Fruit fly (Drosophila melanogaster): Measurements from ENCODE around the gene CG13901.
A peak's percentile ranks its signal among the peaks of the same experiment; 100 is the strongest.

The CG13901 gene

dm6 chr3L:819297-819886 is 18.2 kb downstream of the CG13901 start (continued):
- peak; percentile 84 for TF ChIP-seq slp2 (GFP tag; optimal IDR thresholded peaks at IDR 0.05)
- TF ChIP-seq CG11456 (GFP tag; IDR thresholded peaks at IDR 0.05), result peak; percentile 94
- peak; percentile 91 for TF ChIP-seq CG12219 (GFP tag; optimal IDR thresholded peaks at IDR 0.05)
- no peak for TF ChIP-seq Dll (GFP tag; IDR thresholded peaks at IDR 0.05; ENCODE audit: partially characterized antibody)
- TF ChIP-seq gcm2 (GFP tag; optimal IDR thresholded peaks at IDR 0.05), result peak; percentile 89
- TF ChIP-seq CG2120 (GFP tag; optimal IDR thresholded peaks at IDR 0.05), result peak; percentile 89
- TF ChIP-seq CG8089 (GFP tag; optimal IDR thresholded peaks at IDR 0.05), result peak; percentile 84
- peak; percentile 69 for TF ChIP-seq CG10147 (GFP tag; optimal IDR thresholded peaks at IDR 0.05)
- TF ChIP-seq CG6791 (GFP tag; IDR thresholded peaks at IDR 0.05; ENCODE audit: partially characterized antibody), result no peak
- TF ChIP-seq unc-4 (GFP tag; IDR thresholded peaks at IDR 0.05; ENCODE audit: partially characterized antibody), result no peak
- TF ChIP-seq Vsx1 (GFP tag; optimal IDR thresholded peaks at IDR 0.05), result peak; percentile 65
- peak; percentile 89 for TF ChIP-seq unpg (GFP tag; optimal IDR thresholded peaks at IDR 0.05)
- peak; percentile 94 for TF ChIP-seq Sox102F (GFP tag; optimal IDR thresholded peaks at IDR 0.05)
- TF ChIP-seq CG18476 (GFP tag; optimal IDR thresholded peaks at IDR 0.05), result peak; percentile 76
- peak; percentile 93 for TF ChIP-seq H2.0 (GFP tag; IDR thresholded peaks at IDR 0.05)
- peak; percentile 99 for TF ChIP-seq Med (GFP tag)
- peak; percentile 88 for TF ChIP-seq HHEX (GFP tag; optimal IDR thresholded peaks at IDR 0.05)
- no peak for TF ChIP-seq Doc3 (GFP tag; IDR thresholded peaks at IDR 0.05; ENCODE audit: partially characterized antibody)
- peak; percentile 92 for TF ChIP-seq dmrt99B (tag; optimal IDR thresholded peaks at IDR 0.05)
- TF ChIP-seq Eip74EF (GFP tag; optimal IDR thresholded peaks at IDR 0.05), result peak in 1 of 2 experiments; percentile 77
- peak; percentile 71 for TF ChIP-seq toy (GFP tag; IDR thresholded peaks at IDR 0.05)
- peak; percentile 86 for TF ChIP-seq al (GFP tag; IDR thresholded peaks at IDR 0.05)
- TF ChIP-seq eyg (GFP tag; optimal IDR thresholded peaks at IDR 0.05), result peak; percentile 84
- peak; percentile 59 for TF ChIP-seq cato (GFP tag; optimal IDR thresholded peaks at IDR 0.05; ENCODE audit: borderline replicate concordance)
- TF ChIP-seq CG3281 (GFP tag; optimal IDR thresholded peaks at IDR 0.05), result peak; percentile 80
- no peak for TF ChIP-seq Bgb (GFP tag; IDR thresholded peaks at IDR 0.05; ENCODE audit: partially characterized antibody)
- peak; percentile 74 for TF ChIP-seq D19A (tag; optimal IDR thresholded peaks at IDR 0.05)
- TF ChIP-seq Hr39 (optimal IDR thresholded peaks at IDR 0.05), result no peak
- TF ChIP-seq CG17186 (GFP tag; optimal IDR thresholded peaks at IDR 0.05), result peak; percentile 8
- TF ChIP-seq tll (GFP tag; optimal IDR thresholded peaks at IDR 0.05), result no peak
- TF ChIP-seq stc (GFP tag; IDR thresholded peaks at IDR 0.05), result peak; percentile 94
- TF ChIP-seq Fer1 (GFP tag; optimal IDR thresholded peaks at IDR 0.05), result peak; percentile 89
- no peak for TF ChIP-seq CG9797 (GFP tag; optimal IDR thresholded peaks at IDR 0.05)
- TF ChIP-seq caup (GFP tag; optimal IDR thresholded peaks at IDR 0.05; ENCODE audit: severe bottlenecking), result peak; percentile 90
- TF ChIP-seq Poxn (GFP tag; IDR thresholded peaks at IDR 0.05), result peak; percentile 33; the same call in 1 of the 2 replicates
- peak; percentile 80 for TF ChIP-seq phol (tag; optimal IDR thresholded peaks at IDR 0.05)
- TF ChIP-seq CG31441 (GFP tag; IDR thresholded peaks at IDR 0.05), result peak; percentile 75
- peak; percentile 84 for TF ChIP-seq Dad (GFP tag; optimal IDR thresholded peaks at IDR 0.05)
- no peak for TF ChIP-seq usp (GFP tag; optimal IDR thresholded peaks at IDR 0.05)
- TF ChIP-seq lab (GFP tag; optimal IDR thresholded peaks at IDR 0.05), result peak; percentile 94
- peak; percentile 96 for TF ChIP-seq Optix (GFP tag; IDR thresholded peaks at IDR 0.05)
- TF ChIP-seq Hsf (GFP tag; optimal IDR thresholded peaks at IDR 0.05), result peak; percentile 78
- TF ChIP-seq CG34422 (GFP tag; IDR thresholded peaks at IDR 0.05), result peak; percentile 97
- no peak for TF ChIP-seq br (optimal IDR thresholded peaks at IDR 0.05)
- peak; percentile 63 for TF ChIP-seq CG15011 (GFP tag; optimal IDR thresholded peaks at IDR 0.05)
- peak; percentile 54 for TF ChIP-seq Ets97D (GFP tag; optimal IDR thresholded peaks at IDR 0.05)
- TF ChIP-seq CG10979 (tag; optimal IDR thresholded peaks at IDR 0.05), result peak; percentile 77
- peak; percentile 69 for TF ChIP-seq da (GFP tag; optimal IDR thresholded peaks at IDR 0.05)
- peak; percentile 19 for TF ChIP-seq CG30020 (tag; optimal IDR thresholded peaks at IDR 0.05)

Measured in whole organism, embryonic.